Worm (Caenorhabditis elegans): ENCODE results near the gene unc-17.

Gene unc-17

ce11 chrIV:3611845-3612244 lies 12.7 kb downstream of the unc-17 start:
- TF ChIP-seq daf-12 (tag; optimal IDR thresholded peaks at IDR 0.05) (no peak), pqm-1 (tag; optimal IDR thresholded peaks at IDR 0.05) (peak; percentile 99), egl-27 (tag; optimal IDR thresholded peaks at IDR 0.05) (peak; percentile 22), snpc-4 (tag; optimal IDR thresholded peaks at IDR 0.05) (no peak), jun-1 (tag; optimal IDR thresholded peaks at IDR 0.05) (peak; percentile 90), skn-1 (tag; optimal IDR thresholded peaks at IDR 0.05) (peak; percentile 66), nhr-11 (tag; optimal IDR thresholded peaks at IDR 0.05) (no peak), pha-4 (tag; optimal IDR thresholded peaks at IDR 0.05) (peak; percentile 13), R02D3.7 (tag; optimal IDR thresholded peaks at IDR 0.05) (no peak), ceh-16 (tag; optimal IDR thresholded peaks at IDR 0.05) (no peak), mdl-1 (tag; optimal IDR thresholded peaks at IDR 0.05) (peak; percentile 43), nhr-77 (tag; optimal IDR thresholded peaks at IDR 0.05) (no peak), elt-2 (tag; optimal IDR thresholded peaks at IDR 0.05) (peak; percentile 100)

ce11 chrIV:3610987-3611386 lies 13.5 kb downstream of the unc-17 start:
- TF ChIP-seq nhr-237 (tag; optimal IDR thresholded peaks at IDR 0.05) (no peak), pqm-1 (tag; optimal IDR thresholded peaks at IDR 0.05) (no peak), nhr-12 (tag; optimal IDR thresholded peaks at IDR 0.05) (no peak), zag-1 (tag; optimal IDR thresholded peaks at IDR 0.05) (no peak)

ce11 chrIV:3608547-3609222 lies 15.8 kb downstream of the unc-17 start:
- TF ChIP-seq jun-1 (tag; optimal IDR thresholded peaks at IDR 0.05), result no peak
- no peak for TF ChIP-seq snpc-4 (tag; optimal IDR thresholded peaks at IDR 0.05)
- no peak for TF ChIP-seq lin-39 (tag; optimal IDR thresholded peaks at IDR 0.05)
- peak; percentile 18 for TF ChIP-seq elt-2 (tag; optimal IDR thresholded peaks at IDR 0.05)

- TF ChIP-seq unc-62 (GFP tag; optimal IDR thresholded peaks at IDR 0.05), result no peak
- TF ChIP-seq nhr-237 (tag; optimal IDR thresholded peaks at IDR 0.05), result no peak
- TF ChIP-seq elt-2 (tag; optimal IDR thresholded peaks at IDR 0.05), result peak; percentile 59
- no peak for TF ChIP-seq nhr-43 (tag; optimal IDR thresholded peaks at IDR 0.05; ENCODE audit: poor library complexity, severe bottlenecking)
- TF ChIP-seq ceh-16 (tag; optimal IDR thresholded peaks at IDR 0.05), result no peak
- TF ChIP-seq nhr-76 (tag; optimal IDR thresholded peaks at IDR 0.05), result no peak
Measured at ce11 chrIV:3606285-3606834, 18.1 kb downstream of the unc-17 start, which contains the start of the genes Y37E11B.10 and kgb-2. Y37E11B.10 (minus strand) TSS chrIV:3606466. kgb-2 (plus strand) TSS chrIV:3606784.

ce11 chrIV:3604104-3604503 lies 20.4 kb downstream of the unc-17 start:
- TF ChIP-seq lin-39 (tag; optimal IDR thresholded peaks at IDR 0.05), result no peak
- no peak for TF ChIP-seq ztf-11 (tag; optimal IDR thresholded peaks at IDR 0.05)
- no peak for TF ChIP-seq R02D3.7 (tag; optimal IDR thresholded peaks at IDR 0.05)
- TF ChIP-seq ama-1 (optimal IDR thresholded peaks at IDR 0.05), result no peak
- TF ChIP-seq egl-27 (tag; optimal IDR thresholded peaks at IDR 0.05), result no peak
- no peak for TF ChIP-seq nhr-76 (tag; optimal IDR thresholded peaks at IDR 0.05)
- TF ChIP-seq pqm-1 (tag; optimal IDR thresholded peaks at IDR 0.05), result no peak
- no peak for TF ChIP-seq ceh-16 (tag; optimal IDR thresholded peaks at IDR 0.05)
- TF ChIP-seq ceh-82 (tag; optimal IDR thresholded peaks at IDR 0.05), result no peak
- TF ChIP-seq unc-62 (GFP tag; optimal IDR thresholded peaks at IDR 0.05), result no peak
- TF ChIP-seq tbx-2 (tag; optimal IDR thresholded peaks at IDR 0.05), result no peak
- TF ChIP-seq elt-2 (tag; optimal IDR thresholded peaks at IDR 0.05), result no peak
- TF ChIP-seq aly-2 (tag; optimal IDR thresholded peaks at IDR 0.05), result no peak
- TF ChIP-seq nhr-11 (tag; optimal IDR thresholded peaks at IDR 0.05), result no peak

ce11 chrIV:3601846-3602245 lies 22.7 kb downstream of the unc-17 start:
- TF ChIP-seq egl-27 (tag; optimal IDR thresholded peaks at IDR 0.05) (no peak), ztf-11 (tag; optimal IDR thresholded peaks at IDR 0.05) (no peak), tbx-2 (tag; optimal IDR thresholded peaks at IDR 0.05) (no peak), nhr-11 (tag; optimal IDR thresholded peaks at IDR 0.05) (no peak), elt-2 (tag; optimal IDR thresholded peaks at IDR 0.05) (no peak), R02D3.7 (tag; optimal IDR thresholded peaks at IDR 0.05) (no peak), elt-3 (tag; optimal IDR thresholded peaks at IDR 0.05) (no peak), snpc-4 (tag; optimal IDR thresholded peaks at IDR 0.05) (no peak), fkh-10 (GFP tag; optimal IDR thresholded peaks at IDR 0.05) (no peak), nhr-12 (tag; optimal IDR thresholded peaks at IDR 0.05) (no peak), ZK546.5 (tag; optimal IDR thresholded peaks at IDR 0.05) (no peak), lin-39 (tag; optimal IDR thresholded peaks at IDR 0.05) (no peak), pqm-1 (tag; optimal IDR thresholded peaks at IDR 0.05) (no peak), ceh-82 (tag; optimal IDR thresholded peaks at IDR 0.05) (no peak)

All from whole organism, L3 larva.